Worm (Caenorhabditis elegans) whole organism, L3 larva: ENCODE measurements around the gene srh-199.

Experiments used
- R02D3.7 ChIP-seq: fragments of 150-350 bp; optimal IDR thresholded peaks from 2 replicates; lab custom pipeline; 2014; ENCODE audit warnings: missing biosample characterization, missing genetic modification characterization
- aly-2 ChIP-seq: fragments of 150-350 bp; optimal IDR thresholded peaks from 2 replicates; lab custom pipeline; 2014; ENCODE audit warnings: missing biosample characterization, missing genetic modification characterization
- ama-1 ChIP-seq: fragments of 150-350 bp; optimal IDR thresholded peaks from 2 replicates; lab custom pipeline; 2018
- ceh-16 ChIP-seq: sonication (generic microtip); optimal IDR thresholded peaks from 2 replicates; lab custom pipeline; 2017; ENCODE audit warnings: missing biosample characterization, missing genetic modification characterization
- ceh-28 ChIP-seq: fragments of 150-350 bp; optimal IDR thresholded peaks from 2 replicates; lab custom pipeline; 2014; ENCODE audit warnings: missing biosample characterization, missing genetic modification reagents, missing genetic modification characterization
- ceh-82 ChIP-seq: fragments of 150-350 bp; optimal IDR thresholded peaks from 2 replicates; lab custom pipeline; 2014; ENCODE audit warnings: missing biosample characterization, missing genetic modification characterization
- ceh-9 ChIP-seq: sonication (generic microtip); optimal IDR thresholded peaks from 2 replicates; lab custom pipeline; 2018; ENCODE audit warnings: missing biosample characterization, missing genetic modification characterization
- daf-12 ChIP-seq: fragments of 150-350 bp; optimal IDR thresholded peaks from 2 replicates; lab custom pipeline; 2014; ENCODE audit warnings: missing biosample characterization, missing genetic modification reagents, missing genetic modification characterization
- egl-5 ChIP-seq: fragments of 150-350 bp; optimal IDR thresholded peaks from 2 replicates; lab custom pipeline; 2017; ENCODE audit warnings: missing biosample characterization, missing genetic modification reagents, missing genetic modification characterization, inconsistent platforms
- elt-2 ChIP-seq: sonication (generic microtip); optimal IDR thresholded peaks from 2 replicates; lab custom pipeline; 2016; ENCODE audit warnings: missing genetic modification reagents, mild to moderate bottlenecking, missing genetic modification characterization, missing compliant biosample characterization
- elt-3 ChIP-seq, 3 experiments: fragments of 150-350 bp in 1 of 3; sonication (generic microtip) in 2 of 3; optimal IDR thresholded peaks; 2 replicates in 2 of 3; 4 replicates in 1 of 3; lab custom pipeline; 2014 to 2017; ENCODE audit warnings: missing biosample characterization in 3 of 3, missing genetic modification characterization in 3 of 3
- eor-1 ChIP-seq, 2 experiments: fragments of 150-350 bp; optimal IDR thresholded peaks; 2 replicates each; lab custom pipeline; 2014 to 2018; ENCODE audit warnings: missing biosample characterization in 2 of 2, missing genetic modification characterization in 2 of 2
- fkh-10 ChIP-seq: sonication (generic microtip); optimal IDR thresholded peaks from 2 replicates; lab custom pipeline; 2017; ENCODE audit warnings: missing biosample characterization, missing genetic modification reagents, missing genetic modification characterization
- fkh-2 ChIP-seq: fragments of 150-350 bp; optimal IDR thresholded peaks from 2 replicates; lab custom pipeline; 2014; ENCODE audit warnings: missing biosample characterization, missing genetic modification reagents, missing genetic modification characterization
- fos-1 ChIP-seq: fragments of 150-350 bp; optimal IDR thresholded peaks from 2 replicates; lab custom pipeline; 2014; ENCODE audit warnings: missing biosample characterization, missing genetic modification characterization
- hmg-11 ChIP-seq: sonication (generic microtip); optimal IDR thresholded peaks from 2 replicates; lab custom pipeline; 2016; ENCODE audit warnings: missing genetic modification characterization, missing compliant biosample characterization
- jun-1 ChIP-seq: fragments of 150-350 bp; optimal IDR thresholded peaks from 2 replicates; lab custom pipeline; 2014; ENCODE audit warnings: missing biosample characterization, missing genetic modification reagents, missing genetic modification characterization
- lin-39 ChIP-seq: fragments of 150-350 bp; optimal IDR thresholded peaks from 2 replicates; lab custom pipeline; 2018; ENCODE audit warnings: missing biosample characterization, missing genetic modification reagents, missing genetic modification characterization
- mml-1 ChIP-seq: fragments of 150-350 bp; sonication (generic microtip); optimal IDR thresholded peaks from 3 replicates; lab custom pipeline; 2014; ENCODE audit warnings: missing biosample characterization, missing genetic modification characterization
- nhr-11 ChIP-seq: fragments of 150-350 bp; optimal IDR thresholded peaks from 2 replicates; lab custom pipeline; 2014; ENCODE audit warnings: missing biosample characterization, missing genetic modification characterization
- nhr-12 ChIP-seq: fragments of 150-350 bp; optimal IDR thresholded peaks from 2 replicates; lab custom pipeline; 2014; ENCODE audit warnings: missing biosample characterization, missing genetic modification characterization
- nhr-23 ChIP-seq: fragments of 150-350 bp; optimal IDR thresholded peaks from 2 replicates; lab custom pipeline; 2014; ENCODE audit warnings: missing biosample characterization, missing genetic modification reagents, missing genetic modification characterization
- nhr-237 ChIP-seq: fragments of 150-350 bp; optimal IDR thresholded peaks from 2 replicates; lab custom pipeline; 2014; ENCODE audit warnings: missing biosample characterization, missing genetic modification characterization
- nhr-25 ChIP-seq: sonication (generic microtip); optimal IDR thresholded peaks from 2 replicates; lab custom pipeline; 2017; ENCODE audit warnings: missing biosample characterization, missing genetic modification characterization
- nhr-28 ChIP-seq: fragments of 150-350 bp; optimal IDR thresholded peaks from 2 replicates; lab custom pipeline; 2014; ENCODE audit warnings: missing biosample characterization, missing genetic modification characterization
- nhr-43 ChIP-seq: sonication (generic microtip); optimal IDR thresholded peaks from 2 replicates; lab custom pipeline; 2016; ENCODE audit warnings: mild to moderate bottlenecking, missing genetic modification characterization, missing compliant biosample characterization; ENCODE audit not compliant: poor library complexity, severe bottlenecking
- nhr-67 ChIP-seq: fragments of 150-350 bp; optimal IDR thresholded peaks from 2 replicates; lab custom pipeline; 2014; ENCODE audit warnings: missing biosample characterization, missing genetic modification characterization
- nhr-76 ChIP-seq: fragments of 150-350 bp; sonication (generic microtip); optimal IDR thresholded peaks from 5 replicates; lab custom pipeline; 2014; ENCODE audit warnings: missing biosample characterization, missing genetic modification characterization
- nhr-77 ChIP-seq: fragments of 150-350 bp; optimal IDR thresholded peaks from 2 replicates; lab custom pipeline; 2014; ENCODE audit warnings: missing biosample characterization, missing genetic modification characterization
- pha-4 ChIP-seq: fragments of 150-350 bp; optimal IDR thresholded peaks from 2 replicates; lab custom pipeline; 2014; ENCODE audit warnings: missing biosample characterization, missing genetic modification reagents, missing genetic modification characterization
- pqm-1 ChIP-seq: fragments of 150-350 bp; optimal IDR thresholded peaks from 2 replicates; lab custom pipeline; 2017; ENCODE audit warnings: missing biosample characterization, missing genetic modification characterization, inconsistent platforms
- skn-1 ChIP-seq: fragments of 150-350 bp; optimal IDR thresholded peaks from 2 replicates; lab custom pipeline; 2014; ENCODE audit warnings: missing biosample characterization, missing genetic modification characterization
- snpc-4 ChIP-seq: fragments of 150-350 bp; optimal IDR thresholded peaks from 2 replicates; lab custom pipeline; 2014; ENCODE audit warnings: missing biosample characterization, missing genetic modification characterization
- unc-39 ChIP-seq: sonication (generic microtip); optimal IDR thresholded peaks from 4 replicates; lab custom pipeline; 2017; ENCODE audit warnings: missing biosample characterization, missing genetic modification characterization
- unc-62 ChIP-seq: fragments of 150-350 bp; sonication (generic microtip); optimal IDR thresholded peaks from 4 replicates; lab custom pipeline; 2014; ENCODE audit warnings: missing biosample characterization, missing genetic modification reagents, missing genetic modification characterization
- ztf-11 ChIP-seq: fragments of 150-350 bp; optimal IDR thresholded peaks from 2 replicates; lab custom pipeline; 2014; ENCODE audit warnings: missing biosample characterization, missing genetic modification characterization
- ztf-4 ChIP-seq: fragments of 150-350 bp; optimal IDR thresholded peaks from 2 replicates; lab custom pipeline; 2014; ENCODE audit warnings: missing biosample characterization, missing genetic modification characterization

Gene srh-199

ce11 chrV:1731918-1732317 is 19.4 kb downstream of the srh-199 start, which contains the start of gene gst-21:
gst-21 (minus strand) TSS chrV:1732018.
- TF ChIP-seq elt-2 (tag; lab: Kevin White, UChicago), result no peak
- no peak for TF ChIP-seq fos-1
- no peak for TF ChIP-seq ztf-4 (tag; lab: Kevin White, UChicago)
- no peak for TF ChIP-seq snpc-4
- no peak for TF ChIP-seq nhr-23
- no peak for TF ChIP-seq unc-39 (tag; lab: Kevin White, UChicago)
- no peak for TF ChIP-seq egl-5 (tag; lab: Kevin White, UChicago)
- no peak for TF ChIP-seq elt-3 (tag; optimal IDR thresholded peaks at IDR 0.05; lab: Kevin White, UChicago)
- TF ChIP-seq pqm-1, result no peak
- TF ChIP-seq jun-1 (tag; lab: Kevin White, UChicago), result no peak
- TF ChIP-seq ceh-9 (tag; lab: Kevin White, UChicago), result no peak
- TF ChIP-seq ceh-16 (tag; lab: Kevin White, UChicago), result no peak
- no peak for TF ChIP-seq mml-1
- no peak for TF ChIP-seq daf-12 (tag; lab: Kevin White, UChicago)
- TF ChIP-seq nhr-67 (tag; lab: Kevin White, UChicago), result no peak
- no peak for TF ChIP-seq R02D3.7 (tag; lab: Kevin White, UChicago)
- no peak for TF ChIP-seq unc-62

ce11 chrV:1725353-1725752 is 26.0 kb downstream of the srh-199 start, which contains the start of gene sri-27:
sri-27 (plus strand) TSS chrV:1725653.
- TF ChIP-seq unc-39 (tag; lab: Kevin White, UChicago) (no peak), pqm-1 (no peak), ceh-16 (tag; lab: Kevin White, UChicago) (no peak), fkh-10 (GFP tag; lab: Kevin White, UChicago) (no peak)
- TF ChIP-seq, all 47 proteins: peak for 0

ce11 chrV:1721966-1722365 is 29.4 kb downstream of the srh-199 start, which contains the start of gene srw-101:
srw-101 (plus strand) TSS chrV:1722266.
- TF ChIP-seq aly-2 (tag; lab: Kevin White, UChicago) (no peak), nhr-43 (no peak), nhr-28 (tag; lab: Kevin White, UChicago) (no peak), ama-1 (lab: Kevin White, UChicago) (no peak), eor-1 (tag; optimal IDR thresholded peaks at IDR 0.05; lab: Kevin White, UChicago) (no peak), hmg-11 (no peak), fkh-2 (no peak), ceh-9 (tag; lab: Kevin White, UChicago) (no peak), ceh-28 (tag; lab: Kevin White, UChicago) (no peak)

ce11 chrV:1719927-1720326 is 31.4 kb downstream of the srh-199 start, which contains the start of gene srw-102:
srw-102 (plus strand) TSS chrV:1720227.
- TF ChIP-seq nhr-237 (tag; lab: Kevin White, UChicago) (no peak), elt-3 (tag; optimal IDR thresholded peaks at IDR 0.05; lab: Kevin White, UChicago) (no peak), ceh-9 (tag; lab: Kevin White, UChicago) (no peak), nhr-11 (no peak), lin-39 (tag; lab: Kevin White, UChicago) (no peak), nhr-28 (tag; lab: Kevin White, UChicago) (no peak), nhr-77 (no peak), ceh-16 (tag; lab: Kevin White, UChicago) (no peak), pha-4 (tag; lab: Kevin White, UChicago) (no peak), eor-1 (tag; optimal IDR thresholded peaks at IDR 0.05; lab: Kevin White, UChicago) (no peak), hmg-11 (no peak), elt-2 (tag; lab: Kevin White, UChicago) (no peak), snpc-4 (no peak), unc-62 (no peak), ceh-28 (tag; lab: Kevin White, UChicago) (no peak)

ce11 chrV:1718232-1718631 is 33.1 kb downstream of the srh-199 start:
- TF ChIP-seq ceh-16 (tag; lab: Kevin White, UChicago) (no peak), aly-2 (tag; lab: Kevin White, UChicago) (no peak), pha-4 (tag; lab: Kevin White, UChicago) (no peak), jun-1 (tag; lab: Kevin White, UChicago) (no peak), nhr-12 (no peak), nhr-237 (tag; lab: Kevin White, UChicago) (no peak), daf-12 (tag; lab: Kevin White, UChicago) (no peak), fkh-2 (no peak), nhr-76 (no peak), nhr-25 (tag; lab: Kevin White, UChicago) (no peak), unc-39 (tag; lab: Kevin White, UChicago) (no peak), mml-1 (no peak), ztf-4 (tag; lab: Kevin White, UChicago) (no peak), lin-39 (tag; lab: Kevin White, UChicago) (no peak), ceh-82 (no peak), ztf-11 (tag; lab: Kevin White, UChicago) (no peak), skn-1 (tag; lab: Kevin White, UChicago) (no peak), nhr-23 (no peak)
